Fruit fly (Drosophila melanogaster): ENCODE measurements around the gene sty.
A peak's percentile ranks its signal among the peaks of the same experiment; 100 is the strongest.

Gene sty

dm6 chr3L:3380225-3381043 lies 44.3 kb downstream of the sty start (continued):
- peak; percentile 74 for TF ChIP-seq phol (tag; optimal IDR thresholded peaks at IDR 0.05)
- 0 out of 2 replicates have a peak, but pooled peaks have one; percentile 18 for TF ChIP-seq seq (GFP tag; IDR thresholded peaks at IDR 0.05)
- peak; percentile 38; the same call in 1 of the 3 replicates for TF ChIP-seq H15 (GFP tag; IDR thresholded peaks at IDR 0.05)
- no peak for TF ChIP-seq CG16813 (GFP tag; IDR thresholded peaks at IDR 0.05; ENCODE audit: partially characterized antibody)
- TF ChIP-seq CG31441 (GFP tag; IDR thresholded peaks at IDR 0.05), result peak; percentile 74
- TF ChIP-seq CG12391 (tag; optimal IDR thresholded peaks at IDR 0.05), result peak; percentile 53
- TF ChIP-seq CG17802 (tag; optimal IDR thresholded peaks at IDR 0.05), result peak; percentile 27
- peak; percentile 40 for TF ChIP-seq CG6254 (GFP tag; optimal IDR thresholded peaks at IDR 0.05)
- TF ChIP-seq Sox100B (GFP tag; optimal IDR thresholded peaks at IDR 0.05), result peak; percentile 70
- TF ChIP-seq unpg (GFP tag; optimal IDR thresholded peaks at IDR 0.05), result peak; percentile 39
- peak; percentile 54 for TF ChIP-seq vvl (GFP tag; IDR thresholded peaks at IDR 0.05)
- TF ChIP-seq CG6813 (GFP tag; optimal IDR thresholded peaks at IDR 0.05), result peak; percentile 11
- peak in 1 of 2 experiments; percentile 12 for TF ChIP-seq Pdp1 (GFP tag; optimal IDR thresholded peaks at IDR 0.05)
- no peak for TF ChIP-seq Fer1 (GFP tag; optimal IDR thresholded peaks at IDR 0.05)
- no peak for TF ChIP-seq run (tag; optimal IDR thresholded peaks at IDR 0.05)
- peak; percentile 17 for TF ChIP-seq CG8290 (GFP tag; optimal IDR thresholded peaks at IDR 0.05)
- peak; percentile 22 to 79 for TF ChIP-seq CG8290 (tag; optimal IDR thresholded peaks at IDR 0.05)
- 0 out of 3 replicates have a peak, but pooled peaks have one; percentile 44 for TF ChIP-seq so (GFP tag; IDR thresholded peaks at IDR 0.05)
- TF ChIP-seq CG11247 (GFP tag; IDR thresholded peaks at IDR 0.05), result no peak
- peak; percentile 22 for TF ChIP-seq trem (tag; optimal IDR thresholded peaks at IDR 0.05)
- 0 out of 3 replicates have a peak, but pooled peaks have one; percentile 32 for TF ChIP-seq CG11093 (GFP tag; IDR thresholded peaks at IDR 0.05)
- TF ChIP-seq Atf6 (GFP tag; IDR thresholded peaks at IDR 0.05), result 0 out of 2 replicates have a peak, but pooled peaks have one; percentile 17
- peak; percentile 47 for TF ChIP-seq CG17829 (tag; optimal IDR thresholded peaks at IDR 0.05)
- peak; percentile 69 for TF ChIP-seq CG2678 (tag; optimal IDR thresholded peaks at IDR 0.05)
- TF ChIP-seq Sry-β (GFP tag; optimal IDR thresholded peaks at IDR 0.05), result no peak
- no peak for TF ChIP-seq prd (optimal IDR thresholded peaks at IDR 0.05)
- TF ChIP-seq prd (GFP tag; IDR thresholded peaks at IDR 0.05), result peak; percentile 57; the same call in 2 of the 3 replicates
- TF ChIP-seq CG6689 (GFP tag; IDR thresholded peaks at IDR 0.05), result peak; percentile 33; the same call in 1 of the 2 replicates
- TF ChIP-seq ttk (GFP tag; IDR thresholded peaks at IDR 0.05), result peak; percentile 50
- peak; percentile 54 for TF ChIP-seq CG15601 (tag; optimal IDR thresholded peaks at IDR 0.05)
- TF ChIP-seq grau (tag; optimal IDR thresholded peaks at IDR 0.05), result peak; percentile 53
- 0 out of 2 replicates have a peak, but pooled peaks have one; percentile 24 for TF ChIP-seq Lim3 (GFP tag; IDR thresholded peaks at IDR 0.05)
- no peak for TF ChIP-seq CG12299 (tag; optimal IDR thresholded peaks at IDR 0.05)
- peak; percentile 19; the same call in 1 of the 2 replicates for TF ChIP-seq sob (GFP tag; IDR thresholded peaks at IDR 0.05)
- TF ChIP-seq CG9727 (GFP tag; optimal IDR thresholded peaks at IDR 0.05), result peak; percentile 60
- peak; percentile 89 for TF ChIP-seq crol (GFP tag; IDR thresholded peaks at IDR 0.05)
- peak; percentile 31 for TF ChIP-seq CG16863 (GFP tag; optimal IDR thresholded peaks at IDR 0.05)
- peak; percentile 26 for TF ChIP-seq kah (GFP tag; optimal IDR thresholded peaks at IDR 0.05)
- peak; percentile 39 for TF ChIP-seq CG1603 (tag; optimal IDR thresholded peaks at IDR 0.05)
- peak; percentile 40 for TF ChIP-seq CG3407 (GFP tag; optimal IDR thresholded peaks at IDR 0.05)
- TF ChIP-seq D (optimal IDR thresholded peaks at IDR 0.05), result no peak
- TF ChIP-seq D (GFP tag; optimal IDR thresholded peaks at IDR 0.05), result peak; percentile 30
- no peak for TF ChIP-seq aop (GFP tag; IDR thresholded peaks at IDR 0.05)
- TF ChIP-seq CG30431 (GFP tag; optimal IDR thresholded peaks at IDR 0.05), result no peak
- TF ChIP-seq CG4820 (GFP tag; optimal IDR thresholded peaks at IDR 0.05), result peak; percentile 30
- 0 out of 2 replicates have a peak, but pooled peaks have one; percentile 11 for TF ChIP-seq CG4730 (GFP tag; IDR thresholded peaks at IDR 0.05)
- TF ChIP-seq CG31388 (GFP tag; optimal IDR thresholded peaks at IDR 0.05), result no peak
- TF ChIP-seq CG2120 (GFP tag; optimal IDR thresholded peaks at IDR 0.05), result no peak
- TF ChIP-seq Nf-YB (GFP tag; optimal IDR thresholded peaks at IDR 0.05), result peak; percentile 4
